Worm (Caenorhabditis elegans) whole organism, young adult: Measurements from ENCODE around the gene bath-23.

Source experiments
- F10E7.11 ChIP-seq: sonication (generic microtip); optimal IDR thresholded peaks from 2 replicates; lab custom pipeline; 2017; ENCODE audit warnings: mild to moderate bottlenecking, missing genetic modification characterization, moderate library complexity, missing compliant biosample characterization
- K12H6.12 ChIP-seq: fragments of 200-800 bp; sonication (Bioruptor generic); optimal IDR thresholded peaks from 2 replicates; lab custom pipeline; 2018; ENCODE audit warnings: mild to moderate bottlenecking, missing genetic modification characterization, missing compliant biosample characterization
- T07F8.4 ChIP-seq: sonication (generic microtip); optimal IDR thresholded peaks from 2 replicates; lab custom pipeline; 2016; ENCODE audit warnings: mild to moderate bottlenecking, missing genetic modification characterization, moderate library complexity, missing compliant biosample characterization
- Y67H2A.10 ChIP-seq: fragments of 200-800 bp; sonication (Bioruptor generic); conservative IDR thresholded peaks from 2 replicates; pipeline ENCODE4 v1.3.6; 2022; ENCODE audit warnings: missing genetic modification reagents, missing genetic modification characterization, missing compliant biosample characterization
- Y79H2A.3 ChIP-seq: fragments of 200-800 bp; sonication (Bioruptor generic); conservative IDR thresholded peaks from 2 replicates; pipeline ENCODE4 v1.3.6; 2022; ENCODE audit warnings: missing genetic modification reagents, missing genetic modification characterization, missing compliant biosample characterization
- akir-1 ChIP-seq: fragments of 200-800 bp; sonication (Bioruptor generic); optimal IDR thresholded peaks from 2 replicates; lab custom pipeline; 2018; ENCODE audit warnings: mild to moderate bottlenecking, missing genetic modification characterization, moderate library complexity, missing compliant biosample characterization
- aptf-2 ChIP-seq: fragments of 200-800 bp; sonication (Bioruptor generic); conservative IDR thresholded peaks from 2 replicates; pipeline ENCODE4 v1.3.6; 2022; ENCODE audit warnings: missing genetic modification reagents, missing genetic modification characterization, missing compliant biosample characterization
- athp-1 ChIP-seq: sonication (generic microtip); optimal IDR thresholded peaks from 2 replicates; lab custom pipeline; 2017; ENCODE audit warnings: mild to moderate bottlenecking, missing genetic modification characterization, missing compliant biosample characterization
- attf-3 ChIP-seq: fragments of 200-800 bp; sonication (Bioruptor generic); conservative IDR thresholded peaks from 2 replicates; pipeline ENCODE4 v1.3.6; 2022; ENCODE audit warnings: missing genetic modification reagents, missing genetic modification characterization, missing compliant biosample characterization
- attf-6 ChIP-seq: fragments of 200-800 bp; sonication (Bioruptor generic); IDR thresholded peaks from 2 replicates; pipeline ENCODE4 v1.3.6; 2022; ENCODE audit warnings: missing genetic modification reagents, missing genetic modification characterization, missing compliant biosample characterization
- bed-1 ChIP-seq: fragments of 200-800 bp; sonication (Bioruptor generic); IDR thresholded peaks from 2 replicates; pipeline ENCODE4 v1.3.6; 2022; ENCODE audit warnings: missing genetic modification reagents, missing genetic modification characterization, missing compliant biosample characterization
- bed-2 ChIP-seq: fragments of 200-800 bp; sonication (Bioruptor generic); IDR thresholded peaks from 2 replicates; pipeline ENCODE4 v1.3.6; 2022; ENCODE audit warnings: missing genetic modification reagents, missing genetic modification characterization, missing compliant biosample characterization
- cebp-1 ChIP-seq, 2 experiments: fragments of 200-800 bp in 1 of 2; sonication (Bioruptor generic) in 1 of 2; sonication (generic microtip) in 1 of 2; IDR thresholded peaks in 1 of 2; optimal IDR thresholded peaks in 1 of 2; 2 replicates each; pipeline versions ENCODE4 v1.3.6 to Lab custom; 2017 to 2022; ENCODE audit warnings: missing compliant biosample characterization in 2 of 2, missing genetic modification characterization in 2 of 2, mild to moderate bottlenecking in 1 of 2, missing genetic modification reagents in 1 of 2, moderate library complexity in 1 of 2
- cebp-2 ChIP-seq: fragments of 200-800 bp; sonication (Bioruptor generic); IDR thresholded peaks from 2 replicates; pipeline ENCODE4 v1.3.6; 2022; ENCODE audit warnings: missing genetic modification characterization, missing compliant biosample characterization
- efl-1 ChIP-seq: fragments of 150-350 bp; optimal IDR thresholded peaks from 2 replicates; lab custom pipeline; 2014; ENCODE audit warnings: missing biosample characterization, missing genetic modification reagents, missing genetic modification characterization
- egl-18 ChIP-seq: fragments of 200-800 bp; sonication (Bioruptor generic); IDR thresholded peaks from 2 replicates; pipeline ENCODE4 v1.3.6; 2022; ENCODE audit warnings: missing genetic modification reagents, missing genetic modification characterization, missing compliant biosample characterization
- egl-44 ChIP-seq: fragments of 200-800 bp; sonication (Bioruptor generic); IDR thresholded peaks from 2 replicates; pipeline ENCODE4 v1.3.6; 2022; ENCODE audit warnings: missing genetic modification reagents, missing genetic modification characterization, missing compliant biosample characterization
- ets-4 ChIP-seq: fragments of 200-800 bp; sonication (Bioruptor generic); optimal IDR thresholded peaks from 2 replicates; lab custom pipeline; 2018; ENCODE audit warnings: mild to moderate bottlenecking, missing genetic modification characterization, missing compliant biosample characterization
- him-1 ChIP-seq: sonication (generic microtip); optimal IDR thresholded peaks from 2 replicates; lab custom pipeline; 2016; ENCODE audit warnings: missing genotype, missing genetic modification reagents, missing genetic modification characterization, missing compliant biosample characterization
- hmg-1.2 ChIP-seq: fragments of 200-800 bp; sonication (Bioruptor generic); IDR thresholded peaks from 2 replicates; pipeline ENCODE4 v1.3.6; 2022; ENCODE audit warnings: missing genetic modification reagents, missing genetic modification characterization, missing compliant biosample characterization
- lag-1 ChIP-seq: fragments of 200-800 bp; sonication (Bioruptor generic); IDR thresholded peaks from 2 replicates; pipeline ENCODE4 v1.3.6; 2022; ENCODE audit warnings: missing genetic modification reagents, missing genetic modification characterization, missing compliant biosample characterization
- let-607 ChIP-seq, 2 experiments: fragments of 200-800 bp in 1 of 2; sonication (Bioruptor generic) in 1 of 2; sonication (generic microtip) in 1 of 2; optimal IDR thresholded peaks; 2 replicates each; lab custom pipeline; 2016 to 2018; ENCODE audit warnings: mild to moderate bottlenecking in 2 of 2, missing compliant biosample characterization in 2 of 2, missing genetic modification characterization in 2 of 2, moderate library complexity in 2 of 2, missing genotype in 1 of 2
- lin-35 ChIP-seq, 3 experiments: fragments of 150-350 bp in 2 of 3; sonication (generic microtip) in 1 of 3; optimal IDR thresholded peaks; 2 replicates each; lab custom pipeline; 2014 to 2018; ENCODE audit warnings: missing biosample characterization in 3 of 3, missing genetic modification characterization in 3 of 3, missing genetic modification reagents in 3 of 3
- lin-54 ChIP-seq: fragments of 200-800 bp; sonication (Bioruptor generic); optimal IDR thresholded peaks from 2 replicates; lab custom pipeline; 2018; ENCODE audit warnings: mild to moderate bottlenecking, missing genetic modification characterization, missing compliant biosample characterization
- lir-1 ChIP-seq: fragments of 200-800 bp; sonication (Bioruptor generic); conservative IDR thresholded peaks from 2 replicates; pipeline ENCODE4 v1.3.6; 2022; ENCODE audit warnings: missing genetic modification reagents, missing genetic modification characterization, missing compliant biosample characterization
- madf-6 ChIP-seq: fragments of 200-800 bp; sonication (Bioruptor generic); IDR thresholded peaks from 2 replicates; pipeline ENCODE4 v1.3.6; 2022; ENCODE audit warnings: missing genetic modification reagents, missing genetic modification characterization, missing compliant biosample characterization
- madf-8 ChIP-seq: fragments of 200-800 bp; sonication (Bioruptor generic); conservative IDR thresholded peaks from 2 replicates; pipeline ENCODE4 v1.3.6; 2022; ENCODE audit warnings: missing genetic modification reagents, missing genetic modification characterization, missing compliant biosample characterization
- mel-28 ChIP-seq: sonication (generic microtip); optimal IDR thresholded peaks from 2 replicates; lab custom pipeline; 2016; ENCODE audit warnings: borderline replicate concordance, mild to moderate bottlenecking, missing genetic modification characterization, missing compliant biosample characterization
- mxl-1 ChIP-seq: sonication (generic microtip); optimal IDR thresholded peaks from 2 replicates; lab custom pipeline; 2016; ENCODE audit warnings: missing genetic modification characterization, missing compliant biosample characterization
- snpc-1.1 ChIP-seq: sonication (generic microtip); optimal IDR thresholded peaks from 2 replicates; lab custom pipeline; 2017; ENCODE audit warnings: missing genetic modification characterization, mild to moderate bottlenecking, missing compliant biosample characterization, antibody characterized with exemption, moderate library complexity, missing genotype, missing genetic modification reagents; ENCODE audit not compliant: insufficient read depth
- snpc-3.4 ChIP-seq: sonication (generic microtip); optimal IDR thresholded peaks from 2 replicates; lab custom pipeline; 2017; ENCODE audit warnings: missing genetic modification characterization, mild to moderate bottlenecking, missing compliant biosample characterization, antibody characterized with exemption, moderate library complexity, missing genotype, missing genetic modification reagents
- somi-1 ChIP-seq: fragments of 200-800 bp; sonication (Bioruptor generic); optimal IDR thresholded peaks from 2 replicates; lab custom pipeline; 2018; ENCODE audit warnings: mild to moderate bottlenecking, missing genetic modification characterization, missing compliant biosample characterization
- tbx-9 ChIP-seq: sonication (generic microtip); optimal IDR thresholded peaks from 2 replicates; lab custom pipeline; 2016; ENCODE audit warnings: borderline replicate concordance, missing genetic modification characterization, inconsistent platforms, missing compliant biosample characterization
- unc-130 ChIP-seq: sonication (generic microtip); optimal IDR thresholded peaks from 2 replicates; lab custom pipeline; 2016; ENCODE audit warnings: missing genetic modification reagents, missing genetic modification characterization, missing compliant biosample characterization
- unc-62 ChIP-seq: fragments of 150-350 bp; optimal IDR thresholded peaks from 2 replicates; lab custom pipeline; 2014; ENCODE audit warnings: missing biosample characterization, missing genetic modification reagents, missing genetic modification characterization
- ztf-28 ChIP-seq: fragments of 200-800 bp; sonication (Bioruptor generic); IDR thresholded peaks from 2 replicates; pipeline ENCODE4 v1.3.6; 2022; ENCODE audit warnings: missing genetic modification reagents, missing genetic modification characterization, missing compliant biosample characterization

Gene bath-23

DNA sequence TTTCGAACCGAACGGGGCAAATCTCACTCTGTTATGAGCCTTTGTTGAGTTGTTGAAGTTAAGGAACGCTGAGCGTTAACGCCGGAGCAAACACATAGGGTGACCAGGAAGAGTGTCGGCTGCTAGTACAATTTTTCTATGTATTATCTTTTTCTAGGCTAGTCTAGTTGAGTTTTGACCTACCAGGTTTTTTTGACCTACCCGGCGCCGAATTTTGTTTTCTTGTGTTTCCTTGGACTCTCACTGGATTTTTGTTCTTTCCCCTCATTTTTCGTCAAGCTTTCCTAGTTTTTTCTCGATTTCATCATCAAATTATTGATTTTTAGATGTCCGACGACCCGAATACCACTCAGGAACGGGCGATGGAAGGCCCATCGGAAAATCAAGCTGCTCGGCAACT is 10.4 kb downstream of the bath-23 start, which contains the start of gene T06D4.1 (continued):
- no peak for TF ChIP-seq ets-4 (GFP tag; lab: Kevin White, UChicago)
- no peak for TF ChIP-seq Y67H2A.10 (GFP tag; lab: Robert Waterston, UW)
- no peak for TF ChIP-seq tbx-9 (tag; lab: Kevin White, UChicago)
- peak; percentile 12 for TF ChIP-seq snpc-1.1 (tag; lab: Kevin White, UChicago)
- peak; percentile 76 for TF ChIP-seq madf-8 (GFP tag; lab: Robert Waterston, UW)
- no peak for TF ChIP-seq mel-28 (tag; lab: Kevin White, UChicago)
- no peak for TF ChIP-seq lag-1
- TF ChIP-seq lin-54 (GFP tag; lab: Kevin White, UChicago) = no peak
- TF ChIP-seq madf-6 = peak; percentile 69
- no peak for TF ChIP-seq unc-62 (GFP tag; lab: Kevin White, UChicago)
- TF ChIP-seq aptf-2 (GFP tag; lab: Robert Waterston, UW) = 0 out of 2 replicates have a peak, but pooled peaks have one; percentile 5
- TF ChIP-seq lir-1 (GFP tag; lab: Robert Waterston, UW) = no peak
- TF ChIP-seq efl-1 = peak; percentile 80

DNA sequence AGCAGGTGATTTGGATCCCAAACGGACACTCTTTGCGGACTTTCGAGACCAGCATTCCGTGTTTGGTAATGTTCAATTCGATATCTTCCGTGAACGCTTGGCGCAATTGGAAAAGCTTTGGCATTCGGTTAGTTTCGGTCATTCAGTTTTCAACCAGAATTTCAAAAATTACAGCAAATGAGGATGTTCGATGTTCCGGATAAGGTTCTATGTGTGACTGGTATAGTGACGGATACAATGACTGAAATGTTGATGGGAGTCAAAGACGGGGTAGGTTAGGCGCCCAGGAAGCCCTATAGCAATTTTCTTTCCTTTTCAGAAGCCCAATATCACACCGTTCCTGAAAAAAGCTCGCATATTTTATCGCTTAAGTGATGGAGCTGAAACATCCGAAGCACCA is 12.0 kb downstream of the bath-23 start:
- no peak for TF ChIP-seq Y79H2A.3 (GFP tag; lab: Robert Waterston, UW)
- TF ChIP-seq unc-130 (GFP tag; lab: Kevin White, UChicago) = no peak
- no peak for TF ChIP-seq bed-2 (GFP tag; lab: Robert Waterston, UW)
- TF ChIP-seq madf-8 (GFP tag; lab: Robert Waterston, UW) = no peak
- TF ChIP-seq mxl-1 (tag; lab: Kevin White, UChicago) = no peak
- no peak for TF ChIP-seq somi-1 (GFP tag; lab: Kevin White, UChicago)
- TF ChIP-seq T07F8.4 = no peak
- no peak for TF ChIP-seq akir-1 (GFP tag; lab: Kevin White, UChicago)
- TF ChIP-seq F10E7.11 (tag; lab: Kevin White, UChicago) = no peak
- no peak for TF ChIP-seq egl-44 (GFP tag; lab: Robert Waterston, UW)
- no peak for TF ChIP-seq hmg-1.2 (GFP tag; lab: Robert Waterston, UW)
- no peak for TF ChIP-seq let-607 (tag; optimal IDR thresholded peaks at IDR 0.05; lab: Kevin White, UChicago)
- no peak for TF ChIP-seq ztf-28 (GFP tag; lab: Robert Waterston, UW)
- TF ChIP-seq attf-3 (GFP tag; lab: Robert Waterston, UW) = no peak
- TF ChIP-seq egl-18 = no peak
- no peak for TF ChIP-seq cebp-1 (GFP tag; IDR thresholded peaks at IDR 0.05; lab: Robert Waterston, UW)
- TF ChIP-seq cebp-1 (tag; optimal IDR thresholded peaks at IDR 0.05; lab: Kevin White, UChicago) = no peak

DNA sequence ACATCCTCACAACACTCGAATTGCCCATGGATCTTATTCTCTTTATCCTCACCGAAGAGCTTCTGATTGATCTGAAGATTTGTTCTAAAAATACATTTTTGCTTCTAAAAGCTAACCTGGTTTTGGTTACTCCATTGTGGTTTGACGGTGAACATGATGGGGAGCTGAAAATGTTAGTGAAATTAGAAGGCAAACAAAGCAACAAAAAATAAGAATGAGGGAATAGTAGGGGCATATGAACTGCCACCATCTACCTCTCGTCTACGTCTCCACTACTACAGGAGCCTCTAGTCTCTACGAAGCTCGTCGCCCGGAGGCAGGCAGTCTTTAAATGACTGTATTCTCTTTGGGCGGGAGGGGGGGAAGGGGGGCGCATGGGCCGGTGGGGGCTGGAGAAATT is 14.6 kb downstream of the bath-23 start, which contains the start of gene T06D4.2:
T06D4.2 (minus strand) TSS at position 170 of the 400 bp plus-strand sequence.
- no peak for TF ChIP-seq K12H6.12
- no peak for TF ChIP-seq bed-1 (GFP tag; lab: Robert Waterston, UW)
- no peak for TF ChIP-seq attf-6 (GFP tag; lab: Robert Waterston, UW)
- no peak for TF ChIP-seq cebp-2 (GFP tag; lab: Robert Waterston, UW)
- TF ChIP-seq snpc-3.4 (tag; lab: Kevin White, UChicago) = no peak
- TF ChIP-seq lin-54 (GFP tag; lab: Kevin White, UChicago) = no peak
- no peak for TF ChIP-seq athp-1 (tag; lab: Kevin White, UChicago)
- TF ChIP-seq lin-35 (GFP tag; optimal IDR thresholded peaks at IDR 0.05; lab: Kevin White, UChicago) = no peak
- TF ChIP-seq him-1 = no peak
